Worm (Caenorhabditis elegans) whole organism, L3 larva: ENCODE data around the gene col-96.

Experiments
- ZK546.5 ChIP-seq: sonication (generic microtip); optimal IDR thresholded peaks from 2 replicates; lab custom pipeline; 2017; ENCODE audit warnings: missing biosample characterization, missing genetic modification characterization
- ceh-16 ChIP-seq: sonication (generic microtip); optimal IDR thresholded peaks from 2 replicates; lab custom pipeline; 2017; ENCODE audit warnings: missing biosample characterization, missing genetic modification characterization
- ceh-9 ChIP-seq: sonication (generic microtip); optimal IDR thresholded peaks from 2 replicates; lab custom pipeline; 2018; ENCODE audit warnings: missing biosample characterization, missing genetic modification characterization
- daf-12 ChIP-seq: fragments of 150-350 bp; optimal IDR thresholded peaks from 2 replicates; lab custom pipeline; 2014; ENCODE audit warnings: missing biosample characterization, missing genetic modification reagents, missing genetic modification characterization
- egl-27 ChIP-seq: sonication (generic microtip); optimal IDR thresholded peaks from 4 replicates; lab custom pipeline; 2017; ENCODE audit warnings: missing biosample characterization, missing genetic modification reagents, missing genetic modification characterization
- egl-5 ChIP-seq: fragments of 150-350 bp; optimal IDR thresholded peaks from 2 replicates; lab custom pipeline; 2017; ENCODE audit warnings: missing biosample characterization, missing genetic modification reagents, missing genetic modification characterization, inconsistent platforms
- elt-1 ChIP-seq: fragments of 150-350 bp; optimal IDR thresholded peaks from 2 replicates; lab custom pipeline; 2014; ENCODE audit warnings: missing biosample characterization, missing genetic modification characterization
- elt-3 ChIP-seq, 3 experiments: fragments of 150-350 bp in 1 of 3; sonication (generic microtip) in 2 of 3; optimal IDR thresholded peaks; 2 replicates in 2 of 3; 4 replicates in 1 of 3; lab custom pipeline; 2014 to 2017; ENCODE audit warnings: missing biosample characterization in 3 of 3, missing genetic modification characterization in 3 of 3
- fkh-10 ChIP-seq: sonication (generic microtip); optimal IDR thresholded peaks from 2 replicates; lab custom pipeline; 2017; ENCODE audit warnings: missing biosample characterization, missing genetic modification reagents, missing genetic modification characterization
- fkh-2 ChIP-seq: fragments of 150-350 bp; optimal IDR thresholded peaks from 2 replicates; lab custom pipeline; 2014; ENCODE audit warnings: missing biosample characterization, missing genetic modification reagents, missing genetic modification characterization
- hmg-11 ChIP-seq: sonication (generic microtip); optimal IDR thresholded peaks from 2 replicates; lab custom pipeline; 2016; ENCODE audit warnings: missing genetic modification characterization, missing compliant biosample characterization
- lin-39 ChIP-seq: fragments of 150-350 bp; optimal IDR thresholded peaks from 2 replicates; lab custom pipeline; 2018; ENCODE audit warnings: missing biosample characterization, missing genetic modification reagents, missing genetic modification characterization
- mml-1 ChIP-seq: fragments of 150-350 bp; sonication (generic microtip); optimal IDR thresholded peaks from 3 replicates; lab custom pipeline; 2014; ENCODE audit warnings: missing biosample characterization, missing genetic modification characterization
- nfya-1 ChIP-seq: sonication (generic microtip); optimal IDR thresholded peaks from 2 replicates; lab custom pipeline; 2017; ENCODE audit warnings: missing genetic modification characterization, mild to moderate bottlenecking, missing compliant biosample characterization, antibody characterized with exemption, moderate library complexity; ENCODE audit not compliant: insufficient read depth
- nhr-23 ChIP-seq: fragments of 150-350 bp; optimal IDR thresholded peaks from 2 replicates; lab custom pipeline; 2014; ENCODE audit warnings: missing biosample characterization, missing genetic modification reagents, missing genetic modification characterization
- nhr-237 ChIP-seq: fragments of 150-350 bp; optimal IDR thresholded peaks from 2 replicates; lab custom pipeline; 2014; ENCODE audit warnings: missing biosample characterization, missing genetic modification characterization
- nhr-28 ChIP-seq: fragments of 150-350 bp; optimal IDR thresholded peaks from 2 replicates; lab custom pipeline; 2014; ENCODE audit warnings: missing biosample characterization, missing genetic modification characterization
- nhr-67 ChIP-seq: fragments of 150-350 bp; optimal IDR thresholded peaks from 2 replicates; lab custom pipeline; 2014; ENCODE audit warnings: missing biosample characterization, missing genetic modification characterization
- nhr-76 ChIP-seq: fragments of 150-350 bp; sonication (generic microtip); optimal IDR thresholded peaks from 5 replicates; lab custom pipeline; 2014; ENCODE audit warnings: missing biosample characterization, missing genetic modification characterization
- nhr-77 ChIP-seq: fragments of 150-350 bp; optimal IDR thresholded peaks from 2 replicates; lab custom pipeline; 2014; ENCODE audit warnings: missing biosample characterization, missing genetic modification characterization
- pha-4 ChIP-seq: fragments of 150-350 bp; optimal IDR thresholded peaks from 2 replicates; lab custom pipeline; 2014; ENCODE audit warnings: missing biosample characterization, missing genetic modification reagents, missing genetic modification characterization
- skn-1 ChIP-seq: fragments of 150-350 bp; optimal IDR thresholded peaks from 2 replicates; lab custom pipeline; 2014; ENCODE audit warnings: missing biosample characterization, missing genetic modification characterization
- snpc-4 ChIP-seq: fragments of 150-350 bp; optimal IDR thresholded peaks from 2 replicates; lab custom pipeline; 2014; ENCODE audit warnings: missing biosample characterization, missing genetic modification characterization
- tbx-2 ChIP-seq: sonication (generic microtip); optimal IDR thresholded peaks from 2 replicates; lab custom pipeline; 2016; ENCODE audit warnings: mild to moderate bottlenecking, missing genetic modification characterization, missing compliant biosample characterization
- unc-62 ChIP-seq: fragments of 150-350 bp; sonication (generic microtip); optimal IDR thresholded peaks from 4 replicates; lab custom pipeline; 2014; ENCODE audit warnings: missing biosample characterization, missing genetic modification reagents, missing genetic modification characterization
- ztf-4 ChIP-seq: fragments of 150-350 bp; optimal IDR thresholded peaks from 2 replicates; lab custom pipeline; 2014; ENCODE audit warnings: missing biosample characterization, missing genetic modification characterization

Gene col-96

DNA sequence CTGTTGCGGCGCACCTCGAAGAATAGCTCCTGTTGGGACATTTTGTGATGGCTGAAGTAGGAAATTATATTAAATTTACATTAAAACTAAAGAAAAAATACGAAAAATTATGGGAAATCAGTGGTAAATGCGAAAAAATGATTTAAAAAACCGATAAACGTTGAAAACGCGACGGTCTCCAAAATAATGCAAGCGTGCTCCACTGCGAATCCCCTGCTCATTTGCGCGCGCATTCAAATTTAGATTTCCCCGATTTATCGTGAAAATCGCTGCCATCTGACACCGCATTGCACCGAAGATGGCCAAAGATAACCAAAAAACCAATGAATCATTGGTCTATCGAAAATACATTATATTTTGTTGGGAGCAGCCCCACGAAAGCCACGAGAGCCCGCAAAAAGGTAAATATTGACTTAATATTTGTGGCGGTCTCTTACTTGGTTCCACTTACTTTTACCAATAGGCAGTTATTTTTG is 12.9 kb upstream of the col-96 start, which contains the start of the genes elb-1 and Y41C4A.11 (continued):
- peak; percentile 7 for TF ChIP-seq tbx-2 (tag; lab: Kevin White, UChicago)
- no peak for TF ChIP-seq ceh-16 (tag; lab: Kevin White, UChicago)
- no peak for TF ChIP-seq daf-12 (tag; lab: Kevin White, UChicago)
- TF ChIP-seq unc-62, result no peak
- TF ChIP-seq fkh-10, result no peak
- no peak for TF ChIP-seq nhr-67 (tag; lab: Kevin White, UChicago)
- TF ChIP-seq nhr-28 (tag; lab: Kevin White, UChicago), result no peak
- peak; percentile 64 for TF ChIP-seq nfya-1 (tag; lab: Kevin White, UChicago)
- no peak for TF ChIP-seq nhr-77 (tag; lab: Kevin White, UChicago)
- no peak for TF ChIP-seq ztf-4 (tag; lab: Kevin White, UChicago)
- no peak for TF ChIP-seq nhr-76 (tag; lab: Kevin White, UChicago)
- peak; percentile 42 for TF ChIP-seq snpc-4

DNA sequence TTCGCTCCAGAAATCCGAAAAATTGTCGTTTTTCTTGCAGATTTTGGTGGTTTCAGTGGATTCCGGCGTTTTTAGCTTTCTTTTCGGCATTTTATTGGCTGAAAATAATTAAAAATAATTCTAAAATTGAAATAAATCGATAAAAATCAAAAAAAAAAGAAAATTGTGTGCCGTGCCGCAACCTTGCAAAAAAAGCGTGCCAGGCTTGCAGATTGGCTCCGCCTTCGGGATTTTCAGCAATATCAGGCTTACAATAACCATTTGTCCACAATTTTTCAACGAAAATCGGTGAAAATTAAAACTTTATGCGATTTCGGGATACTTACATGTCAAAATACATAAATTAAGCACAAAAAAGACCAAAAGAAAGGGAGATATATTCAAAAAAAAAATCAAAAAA is 12.0 kb upstream of the col-96 start, which contains the start of gene Y41C4A.9:
Y41C4A.9 (minus strand) TSS at position 98 of the 400 bp plus-strand sequence.
- no peak for TF ChIP-seq mml-1 (tag; lab: Kevin White, UChicago)
- no peak for TF ChIP-seq egl-27
- TF ChIP-seq ZK546.5 (tag; lab: Kevin White, UChicago), result no peak

DNA sequence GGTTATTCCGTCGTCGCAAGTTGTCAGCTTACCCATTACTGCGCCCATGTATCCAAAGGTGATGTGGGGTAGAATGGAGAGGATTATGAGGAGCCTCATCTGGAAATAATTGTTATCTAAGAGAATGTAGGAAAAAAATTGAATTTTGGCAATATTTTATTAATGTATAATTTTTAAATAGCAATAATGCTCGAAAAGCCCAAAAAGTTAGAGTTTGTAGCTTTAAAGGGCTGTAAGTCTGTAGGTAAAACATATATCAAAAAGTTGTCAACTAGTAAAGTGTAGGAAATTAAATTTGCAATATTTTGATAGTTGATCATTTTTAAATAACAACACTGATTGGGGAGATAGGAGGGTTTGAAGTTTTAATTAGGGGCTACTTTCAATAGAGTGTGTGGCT is 2.2 kb upstream of the col-96 start, which contains the start of gene Y41C4A.8:
Y41C4A.8 (minus strand) TSS at position 101 of the 400 bp plus-strand sequence.
- TF ChIP-seq nhr-67 (tag; lab: Kevin White, UChicago) (no peak), nfya-1 (tag; lab: Kevin White, UChicago) (no peak), egl-5 (tag; lab: Kevin White, UChicago) (no peak), hmg-11 (tag; lab: Kevin White, UChicago) (no peak), nhr-237 (no peak)

DNA sequence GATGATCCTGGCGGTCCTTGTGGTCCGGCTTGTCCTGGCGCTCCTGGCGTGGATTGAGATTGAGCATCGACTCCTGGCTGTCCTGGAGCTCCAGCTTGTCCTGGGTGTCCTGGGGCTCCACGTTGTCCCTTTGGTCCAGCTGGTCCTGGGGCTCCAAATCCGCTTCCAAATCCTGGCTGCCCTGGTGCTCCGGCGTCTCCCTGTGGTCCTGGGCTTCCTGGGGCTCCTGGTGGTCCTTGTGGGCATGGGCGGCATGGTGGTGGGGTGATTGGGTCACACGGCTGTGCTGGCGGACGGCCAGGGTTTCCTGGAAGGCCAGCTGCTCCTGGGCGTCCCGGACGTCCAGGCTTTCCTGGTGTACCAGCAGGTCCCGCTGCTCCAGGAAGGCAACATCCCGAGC is 635 bp downstream of the col-96 start:
- TF ChIP-seq lin-39 (tag; lab: Kevin White, UChicago), result no peak
- TF ChIP-seq ceh-16 (tag; lab: Kevin White, UChicago), result no peak
- no peak for TF ChIP-seq nhr-23 (tag; lab: Kevin White, UChicago)
- TF ChIP-seq ZK546.5 (tag; lab: Kevin White, UChicago), result no peak
- TF ChIP-seq, all 47 proteins: peak for 0

DNA sequence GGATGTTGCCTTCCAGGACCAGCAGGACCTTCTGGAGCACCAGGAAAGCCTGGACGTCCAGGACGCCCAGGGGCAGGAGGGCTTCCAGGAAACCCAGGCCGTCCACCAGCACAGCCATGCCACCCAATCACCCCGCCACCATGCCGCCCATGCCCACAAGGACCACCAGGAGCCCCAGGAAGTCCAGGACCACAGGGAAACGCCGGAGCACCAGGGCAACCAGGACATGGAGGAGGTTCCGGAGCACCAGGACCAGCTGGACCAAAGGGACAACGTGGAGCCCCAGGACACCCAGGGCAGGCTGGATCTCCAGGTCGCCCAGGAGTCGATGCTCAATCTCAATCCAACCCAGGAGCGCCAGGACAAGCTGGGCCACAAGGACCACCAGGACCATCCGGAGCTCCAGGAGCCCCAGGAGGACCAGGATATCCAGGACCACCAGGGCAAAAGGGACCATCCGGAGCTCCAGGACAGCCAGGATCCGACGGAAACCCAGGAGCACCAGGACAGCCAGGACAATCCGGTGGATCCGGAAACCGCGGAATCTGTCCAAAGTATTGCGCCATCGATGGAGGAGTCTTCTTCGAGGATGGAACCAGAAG is 2.1 kb downstream of the col-96 start:
- TF ChIP-seq pha-4 (no peak), ceh-9 (tag; lab: Kevin White, UChicago) (no peak), elt-1 (tag; lab: Kevin White, UChicago) (no peak)

DNA sequence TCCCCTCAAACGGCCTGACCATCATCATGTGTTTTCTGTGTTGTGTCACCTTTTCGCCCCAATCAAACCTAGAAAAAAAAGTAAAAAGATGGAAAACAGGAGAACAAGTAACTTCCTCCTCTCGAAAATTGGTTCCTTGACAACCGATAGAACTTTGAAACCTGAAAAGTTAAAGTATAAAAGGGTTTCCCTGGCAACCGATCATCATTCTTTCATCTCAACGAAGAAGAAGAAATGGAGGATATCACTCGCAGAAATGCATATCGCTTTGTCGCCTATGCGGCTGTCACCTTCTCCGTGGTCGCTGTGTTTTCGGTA is 2.8 kb downstream of the col-96 start, which contains the start of gene col-95:
col-95 (plus strand) TSS at position 219 of the 318 bp plus-strand sequence.
- TF ChIP-seq skn-1 (no peak), fkh-2 (tag; lab: Kevin White, UChicago) (no peak), lin-39 (tag; lab: Kevin White, UChicago) (no peak)

DNA sequence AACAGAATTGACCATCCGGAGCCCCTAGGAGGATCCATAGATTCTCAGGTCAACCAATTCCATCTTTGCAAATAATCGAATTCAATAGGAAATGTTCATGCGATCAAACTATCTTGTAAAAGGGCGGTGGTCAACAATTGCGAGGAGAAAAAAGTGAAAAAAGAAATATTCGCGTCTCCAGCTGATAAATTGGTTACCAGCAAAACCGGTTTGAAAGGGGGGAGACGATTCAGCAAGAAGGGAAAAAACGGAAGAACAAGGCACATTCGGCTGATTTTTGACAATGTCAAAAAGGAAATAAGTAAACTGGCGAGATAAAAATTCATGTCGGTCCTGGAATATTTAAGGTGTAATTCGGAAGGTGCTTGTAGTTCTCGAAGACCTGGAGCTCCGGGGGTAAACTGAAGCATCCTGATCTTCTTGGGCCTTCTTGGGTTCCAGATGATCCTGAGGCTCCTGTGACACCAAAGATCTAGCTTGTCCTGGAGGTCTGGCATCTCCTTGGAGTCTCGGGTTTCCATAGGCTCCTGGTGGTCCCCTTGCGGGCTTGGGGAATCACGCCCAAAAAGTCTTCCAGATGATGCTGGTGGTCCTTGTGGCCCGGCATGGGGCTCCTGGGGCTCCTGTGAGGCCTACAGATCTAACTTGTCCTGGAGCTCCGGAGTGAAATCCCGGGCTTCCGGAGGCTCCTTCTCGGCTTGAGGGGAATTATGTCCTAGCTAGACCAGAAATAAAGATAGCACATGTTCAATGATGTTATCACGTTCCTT is 3.4 kb downstream of the col-96 start:
- TF ChIP-seq hmg-11 (tag; lab: Kevin White, UChicago), result no peak
- no peak for TF ChIP-seq elt-3 (tag; optimal IDR thresholded peaks at IDR 0.05; lab: Kevin White, UChicago)
